Fruit fly (Drosophila melanogaster): ENCODE data around the gene Tsp3A.

Tsp3A gene

dm6 chrX:2581793-2582503 lies 37.6 kb downstream of the Tsp3A start (continued):
- TF ChIP-seq CG15073 (GFP tag; optimal IDR thresholded peaks at IDR 0.05) (peak; percentile 11), CG4730 (GFP tag; IDR thresholded peaks at IDR 0.05) (peak; percentile 67), CG4282 (GFP tag; optimal IDR thresholded peaks at IDR 0.05) (no peak), NK7.1 (GFP tag; optimal IDR thresholded peaks at IDR 0.05) (peak; percentile 74), CG7839 (tag; optimal IDR thresholded peaks at IDR 0.05) (peak; percentile 80), CG9797 (GFP tag; optimal IDR thresholded peaks at IDR 0.05) (no peak), Tbp (GFP tag; optimal IDR thresholded peaks at IDR 0.05) (no peak), Awh (GFP tag; IDR thresholded peaks at IDR 0.05) (peak; percentile 67), Vsx1 (GFP tag; optimal IDR thresholded peaks at IDR 0.05) (no peak), mld (GFP tag; IDR thresholded peaks at IDR 0.05; ENCODE audit: partially characterized antibody) (no peak), Hr3 (GFP tag; optimal IDR thresholded peaks at IDR 0.05) (peak; percentile 58), seq (GFP tag; IDR thresholded peaks at IDR 0.05) (peak; percentile 80), CG7372 (GFP tag; IDR thresholded peaks at IDR 0.05) (peak; percentile 61; the same call in 1 of the 2 replicates), CG10209 (GFP tag; optimal IDR thresholded peaks at IDR 0.05) (peak; percentile 73), E2f1 (GFP tag; IDR thresholded peaks at IDR 0.05) (peak; percentile 80), CG10543 (GFP tag; optimal IDR thresholded peaks at IDR 0.05) (peak; percentile 51), CG12744 (GFP tag; optimal IDR thresholded peaks at IDR 0.05) (peak; percentile 41), CG18764 (GFP tag; optimal IDR thresholded peaks at IDR 0.05) (peak; percentile 69), sob (GFP tag; IDR thresholded peaks at IDR 0.05) (peak; percentile 79), ap (GFP tag; IDR thresholded peaks at IDR 0.05) (no peak), ind (GFP tag; optimal IDR thresholded peaks at IDR 0.05) (peak; percentile 88), Ets97D (GFP tag; optimal IDR thresholded peaks at IDR 0.05) (peak; percentile 24), ATbp (GFP tag; optimal IDR thresholded peaks at IDR 0.05) (peak; percentile 68), CG11695 (GFP tag; IDR thresholded peaks at IDR 0.05) (peak; percentile 81; the same call in 2 of the 3 replicates), Hmx (GFP tag; optimal IDR thresholded peaks at IDR 0.05) (no peak), HmgD (GFP tag; optimal IDR thresholded peaks at IDR 0.05) (peak; percentile 63), yki (optimal IDR thresholded peaks at IDR 0.05) (no peak), gce (GFP tag; IDR thresholded peaks at IDR 0.05) (0 out of 3 replicates have a peak, but pooled peaks have one; percentile 34), CG30431 (GFP tag; optimal IDR thresholded peaks at IDR 0.05) (peak; percentile 49), sens (GFP tag) (peak; percentile 92), CkIIα-i1 (GFP tag; IDR thresholded peaks at IDR 0.05) (0 out of 2 replicates have a peak, but pooled peaks have one; percentile 32), CG2875 (GFP tag; optimal IDR thresholded peaks at IDR 0.05) (peak; percentile 26), CG3407 (GFP tag; optimal IDR thresholded peaks at IDR 0.05) (no peak), sd (tag; optimal IDR thresholded peaks at IDR 0.05) (peak; percentile 52), CoRest (tag; optimal IDR thresholded peaks at IDR 0.05) (peak; percentile 52), Sox102F (GFP tag; optimal IDR thresholded peaks at IDR 0.05) (peak; percentile 73), grau (tag; optimal IDR thresholded peaks at IDR 0.05) (peak; percentile 73), gsb-n (tag; optimal IDR thresholded peaks at IDR 0.05) (no peak), CG12236 (GFP tag; optimal IDR thresholded peaks at IDR 0.05) (no peak), Aef1 (GFP tag; IDR thresholded peaks at IDR 0.05) (peak; percentile 83), Six4 (GFP tag; optimal IDR thresholded peaks at IDR 0.05) (peak; percentile 41), CG15011 (GFP tag; optimal IDR thresholded peaks at IDR 0.05) (peak; percentile 59), ara (GFP tag; IDR thresholded peaks at IDR 0.05) (0 out of 2 replicates have a peak, but pooled peaks have one; percentile 36), CG8388 (GFP tag; optimal IDR thresholded peaks at IDR 0.05) (peak; percentile 46), jigr1 (GFP tag; IDR thresholded peaks at IDR 0.05) (no peak), Mad (GFP tag; optimal IDR thresholded peaks at IDR 0.05) (peak; percentile 46), Sry-δ (GFP tag; optimal IDR thresholded peaks at IDR 0.05) (peak; percentile 45), CG9437 (GFP tag; optimal IDR thresholded peaks at IDR 0.05) (peak; percentile 32), ERR (GFP tag; optimal IDR thresholded peaks at IDR 0.05) (peak; percentile 60), Bgb (GFP tag; IDR thresholded peaks at IDR 0.05; ENCODE audit: partially characterized antibody) (no peak), CG17186 (GFP tag; optimal IDR thresholded peaks at IDR 0.05) (no peak)
